Fruit fly (Drosophila melanogaster) whole organism, adult: ENCODE measurements around the gene CG34107.

ENCODE experiments used
- CG14711 ChIP-seq: fragments of 200-800 bp; sonication (Bioruptor generic); optimal IDR thresholded peaks from 2 replicates; lab custom pipeline; 2018; ENCODE audit warnings: missing biosample characterization, mild to moderate bottlenecking, missing genetic modification characterization, moderate library complexity
- CG5204 ChIP-seq: fragments of 200-800 bp; sonication (Bioruptor generic); optimal IDR thresholded peaks from 2 replicates; lab custom pipeline; 2016; ENCODE audit warnings: missing biosample characterization, missing genetic modification characterization
- cic ChIP-seq: fragments of 200-800 bp; sonication (Bioruptor generic); optimal IDR thresholded peaks from 2 replicates; lab custom pipeline; 2017; ENCODE audit warnings: missing biosample characterization, mild to moderate bottlenecking, missing genetic modification characterization, moderate library complexity
- kay ChIP-seq: fragments of 200-800 bp; sonication (Bioruptor generic); peaks from one replicate; lab custom pipeline; 2016; ENCODE audit warnings: missing biosample characterization, missing genetic modification characterization, borderline replicate concordance
- pad ChIP-seq: fragments of 200-800 bp; sonication (Bioruptor generic); optimal IDR thresholded peaks from 3 replicates; lab custom pipeline; 2017; ENCODE audit warnings: missing biosample characterization, missing genetic modification characterization, mild to moderate bottlenecking, moderate library complexity, missing genetic modification reagents
- toe ChIP-seq: fragments of 200-800 bp; sonication (Bioruptor generic); optimal IDR thresholded peaks from 2 replicates; lab custom pipeline; 2016; ENCODE audit warnings: missing biosample characterization, missing genetic modification characterization

- TF ChIP-seq CG5204 (GFP tag; lab: Kevin White, UChicago) (no peak), toe (GFP tag; lab: Kevin White, UChicago) (no peak), CG14711 (tag; lab: Kevin White, UChicago) (no peak), kay (GFP tag; lab: Kevin White, UChicago) (no peak), pad (GFP tag; lab: Kevin White, UChicago) (no peak), cic (GFP tag; lab: Kevin White, UChicago) (no peak)
These were observed 681 bp downstream of the CG34107 start, which contains the start of gene CG42795 for dm6 chr3R:10225390-10225789.
